Fruit fly (Drosophila melanogaster): Measurements from ENCODE around the gene CG15554.

- 0 out of 3 replicates have a peak, but pooled peaks have one; percentile 17 for TF ChIP-seq Aef1 (GFP tag; IDR thresholded peaks at IDR 0.05)
- peak; percentile 3 for TF ChIP-seq CG13894 (tag; optimal IDR thresholded peaks at IDR 0.05)
- TF ChIP-seq pan (optimal IDR thresholded peaks at IDR 0.05): no peak
- TF ChIP-seq pan (GFP tag; optimal IDR thresholded peaks at IDR 0.05 in 1 of 2, IDR thresholded peaks at IDR 0.05 in 1 of 2): peak in 1 of 2 experiments; percentile 44
- TF ChIP-seq CG18599 (GFP tag; optimal IDR thresholded peaks at IDR 0.05): peak; percentile 68
- no peak for TF ChIP-seq CG4328 (GFP tag; optimal IDR thresholded peaks at IDR 0.05)
- TF ChIP-seq Gsc (GFP tag; IDR thresholded peaks at IDR 0.05): no peak
Observed at dm6 chr3R:31134056-31134455, 8.1 kb downstream of the CG15554 start, which contains the start of gene Gycbeta100B.
